Fruit fly (Drosophila melanogaster) whole organism, embryonic: ENCODE measurements around the gene Nct.
A peak's percentile ranks its signal among the peaks of the same experiment; 100 is the strongest.

Experiments
- Blimp-1 ChIP-seq: fragments of 200-800 bp; sonication (Bioruptor generic); optimal IDR thresholded peaks from 3 replicates; lab custom pipeline; 2018; ENCODE audit warnings: missing biosample characterization, missing genetic modification characterization, mild to moderate bottlenecking, moderate library complexity, missing genetic modification reagents
- BtbVII ChIP-seq: fragments of 200-800 bp; sonication (Bioruptor generic); optimal IDR thresholded peaks from 3 replicates; lab custom pipeline; 2017; ENCODE audit warnings: missing biosample characterization, mild to moderate bottlenecking, missing genetic modification characterization
- CG10462 ChIP-seq: fragments of 200-800 bp; sonication (Bioruptor generic); optimal IDR thresholded peaks from 2 replicates; lab custom pipeline; 2016; ENCODE audit warnings: missing biosample characterization, missing genetic modification characterization
- CG11504 ChIP-seq: fragments of 200-800 bp; sonication (Bioruptor generic); optimal IDR thresholded peaks from 3 replicates; lab custom pipeline; 2019; ENCODE audit warnings: missing biosample characterization, mild to moderate bottlenecking, missing genetic modification characterization, moderate library complexity
- CG11696 ChIP-seq: fragments of 200-800 bp; sonication (Bioruptor generic); IDR thresholded peaks from 2 replicates; pipeline ENCODE4 v1.3.6; 2022; ENCODE audit warnings: missing biosample characterization, missing genetic modification characterization
- CG12391 ChIP-seq: fragments of 200-800 bp; sonication (Bioruptor generic); optimal IDR thresholded peaks from 3 replicates; lab custom pipeline; 2018; ENCODE audit warnings: missing biosample characterization, mild to moderate bottlenecking, missing genetic modification characterization, moderate library complexity
- CG13775 ChIP-seq: fragments of 200-800 bp; sonication (Bioruptor generic); optimal IDR thresholded peaks from 3 replicates; lab custom pipeline; 2017; ENCODE audit warnings: missing biosample characterization, mild to moderate bottlenecking, missing genetic modification characterization
- CG15011 ChIP-seq: fragments of 200-800 bp; sonication (Bioruptor generic); optimal IDR thresholded peaks from 3 replicates; lab custom pipeline; 2018; ENCODE audit warnings: missing biosample characterization, mild to moderate bottlenecking, missing genetic modification characterization
- CG15601 ChIP-seq: fragments of 200-800 bp; sonication (Bioruptor generic); optimal IDR thresholded peaks from 3 replicates; lab custom pipeline; 2019; ENCODE audit warnings: missing biosample characterization, mild to moderate bottlenecking, missing genetic modification characterization, moderate library complexity
- CG17328 ChIP-seq: fragments of 200-800 bp; sonication (Bioruptor generic); IDR thresholded peaks from 2 replicates; pipeline ENCODE4 v1.3.6; 2022; ENCODE audit warnings: missing biosample characterization, missing genetic modification characterization
- CG2875 ChIP-seq: fragments of 200-800 bp; sonication (Bioruptor generic); optimal IDR thresholded peaks from 2 replicates; lab custom pipeline; 2017; ENCODE audit warnings: missing biosample characterization, mild to moderate bottlenecking, missing genetic modification characterization, missing genetic modification reagents
- CG31388 ChIP-seq: fragments of 200-800 bp; sonication (Bioruptor generic); optimal IDR thresholded peaks from 2 replicates; lab custom pipeline; 2016; ENCODE audit warnings: missing biosample characterization, missing genetic modification characterization
- CG3163 ChIP-seq: fragments of 200-800 bp; sonication (Bioruptor generic); optimal IDR thresholded peaks from 3 replicates; lab custom pipeline; 2016; ENCODE audit warnings: missing biosample characterization, missing genetic modification characterization
- CG33557 ChIP-seq: fragments of 200-800 bp; sonication (Bioruptor generic); optimal IDR thresholded peaks from 2 replicates; lab custom pipeline; 2019; ENCODE audit warnings: missing biosample characterization, mild to moderate bottlenecking, missing genetic modification characterization, moderate library complexity
- CG34376 ChIP-seq: fragments of 200-800 bp; sonication (Bioruptor generic); optimal IDR thresholded peaks from 2 replicates; lab custom pipeline; 2018; ENCODE audit warnings: missing biosample characterization, mild to moderate bottlenecking, missing genetic modification characterization
- CG4424 ChIP-seq: fragments of 200-800 bp; sonication (Bioruptor generic); optimal IDR thresholded peaks from 3 replicates; lab custom pipeline; 2016; ENCODE audit warnings: missing biosample characterization, missing genetic modification characterization
- CG6791 ChIP-seq: fragments of 200-800 bp; sonication (Bioruptor generic); IDR thresholded peaks from 3 replicates; pipeline ENCODE4 v1.3.6; 2022; ENCODE audit warnings: missing biosample characterization, missing genetic modification characterization; ENCODE audit not compliant: partially characterized antibody
- CG7987 ChIP-seq: fragments of 200-800 bp; sonication (Bioruptor generic); optimal IDR thresholded peaks from 2 replicates; lab custom pipeline; 2018; ENCODE audit warnings: missing biosample characterization, mild to moderate bottlenecking, missing genetic modification characterization, moderate library complexity
- CG8924 ChIP-seq: fragments of 200-800 bp; optimal IDR thresholded peaks from 3 replicates; lab custom pipeline; 2019; ENCODE audit warnings: missing biosample characterization, mild to moderate bottlenecking, missing genetic modification characterization, moderate library complexity
- D ChIP-seq, 2 experiments: fragments of 200-800 bp in 1 of 2; fragments of >200 bp in 1 of 2; sonication (Bioruptor generic) in 1 of 2; optimal IDR thresholded peaks; 2 replicates in 1 of 2; 3 replicates in 1 of 2; lab custom pipeline; 2017; ENCODE audit warnings: mild to moderate bottlenecking in 1 of 2, missing biosample characterization in 1 of 2, missing genetic modification characterization in 1 of 2, missing genetic modification reagents in 1 of 2
- H15 ChIP-seq: fragments of 200-800 bp; sonication (Bioruptor generic); IDR thresholded peaks from 3 replicates; pipeline ENCODE4 v1.3.6; 2022; ENCODE audit warnings: missing biosample characterization, missing genetic modification characterization
- HLH4C ChIP-seq: fragments of 200-800 bp; sonication (Bioruptor generic); IDR thresholded peaks from 3 replicates; pipeline ENCODE4 v1.3.6; 2022; ENCODE audit warnings: missing biosample characterization, missing genetic modification characterization; ENCODE audit not compliant: partially characterized antibody
- HmgD ChIP-seq: fragments of 200-800 bp; sonication (Bioruptor generic); optimal IDR thresholded peaks from 3 replicates; lab custom pipeline; 2016; ENCODE audit warnings: missing biosample characterization, missing genetic modification characterization
- Hmr ChIP-seq: fragments of 200-800 bp; sonication (Bioruptor generic); optimal IDR thresholded peaks from 3 replicates; lab custom pipeline; 2017; ENCODE audit warnings: mild to moderate bottlenecking, missing biosample characterization, missing genetic modification reagents, missing genetic modification characterization
- Hr3 ChIP-seq: fragments of 200-800 bp; sonication (Bioruptor generic); optimal IDR thresholded peaks from 3 replicates; lab custom pipeline; 2016; ENCODE audit warnings: missing biosample characterization, missing genetic modification characterization
- Neu2 ChIP-seq: fragments of 200-800 bp; sonication (Bioruptor generic); optimal IDR thresholded peaks from 3 replicates; lab custom pipeline; 2016; ENCODE audit warnings: missing biosample characterization, missing genetic modification characterization, borderline replicate concordance
- Nf-YB ChIP-seq: fragments of 200-800 bp; sonication (Bioruptor generic); optimal IDR thresholded peaks from 3 replicates; lab custom pipeline; 2019; ENCODE audit warnings: missing biosample characterization, mild to moderate bottlenecking, missing genetic modification characterization, moderate library complexity
- Ptx1 ChIP-seq: fragments of 200-800 bp; sonication (Bioruptor generic); IDR thresholded peaks from 2 replicates; pipeline ENCODE4 v1.3.6; 2022; ENCODE audit warnings: missing biosample characterization, missing genetic modification characterization
- Ravus ChIP-seq: fragments of 200-800 bp; sonication (Bioruptor generic); IDR thresholded peaks from 2 replicates; pipeline ENCODE4 v1.3.6; 2022; ENCODE audit warnings: missing biosample characterization, missing genetic modification characterization
- ara ChIP-seq: fragments of 200-800 bp; sonication (Bioruptor generic); IDR thresholded peaks from 2 replicates; pipeline ENCODE4 v1.3.6; 2022; ENCODE audit warnings: missing biosample characterization, missing genetic modification characterization
- ash1 ChIP-seq: fragments of 200-800 bp; sonication (Bioruptor generic); optimal IDR thresholded peaks from 2 replicates; lab custom pipeline; 2018; ENCODE audit warnings: missing biosample characterization, mild to moderate bottlenecking, missing genetic modification characterization
- bcd ChIP-seq: fragments of 200-800 bp; sonication (Bioruptor generic); optimal IDR thresholded peaks from 2 replicates; lab custom pipeline; 2017; ENCODE audit warnings: missing biosample characterization, mild to moderate bottlenecking, missing genetic modification characterization
- exex ChIP-seq: fragments of 200-800 bp; sonication (Bioruptor generic); optimal IDR thresholded peaks from 4 replicates; lab custom pipeline; 2018; ENCODE audit warnings: missing biosample characterization, mild to moderate bottlenecking, missing genetic modification characterization, moderate library complexity
- ftz-f1 ChIP-seq: fragments of 200-800 bp; sonication (Bioruptor generic); optimal IDR thresholded peaks from 2 replicates; lab custom pipeline; 2016; ENCODE audit warnings: missing biosample characterization, missing genetic modification characterization
- gcm2 ChIP-seq: fragments of 200-800 bp; sonication (Bioruptor generic); optimal IDR thresholded peaks from 2 replicates; lab custom pipeline; 2016; ENCODE audit warnings: missing biosample characterization, missing genetic modification characterization
- gem ChIP-seq: fragments of 200-800 bp; sonication (Bioruptor generic); optimal IDR thresholded peaks from 2 replicates; lab custom pipeline; 2019; ENCODE audit warnings: missing biosample characterization, mild to moderate bottlenecking, missing genetic modification characterization, moderate library complexity
- gfzf ChIP-seq: fragments of 200-800 bp; sonication (Bioruptor generic); optimal IDR thresholded peaks from 2 replicates; lab custom pipeline; 2016; ENCODE audit warnings: missing biosample characterization, mild to moderate bottlenecking, missing genetic modification characterization, moderate library complexity
- hth ChIP-seq: fragments of >200 bp; optimal IDR thresholded peaks from 2 replicates; lab custom pipeline; 2017; ENCODE audit warnings: inconsistent platforms
- ken ChIP-seq: fragments of 200-800 bp; sonication (Bioruptor generic); IDR thresholded peaks from 3 replicates; pipeline ENCODE4 v1.3.6; 2022; ENCODE audit warnings: missing biosample characterization, missing genetic modification characterization
- kni ChIP-seq: fragments of 200-800 bp; sonication (Bioruptor generic); optimal IDR thresholded peaks from 3 replicates; lab custom pipeline; 2017; ENCODE audit warnings: mild to moderate bottlenecking, missing biosample characterization, missing genetic modification reagents, missing genetic modification characterization
- luna ChIP-seq: fragments of 200-800 bp; sonication (Bioruptor generic); optimal IDR thresholded peaks from 2 replicates; lab custom pipeline; 2016; ENCODE audit warnings: missing biosample characterization, missing genetic modification characterization
- pum ChIP-seq: fragments of 200-800 bp; sonication (Bioruptor generic); optimal IDR thresholded peaks from 2 replicates; lab custom pipeline; 2016; ENCODE audit warnings: missing biosample characterization, missing genetic modification characterization
- row ChIP-seq: fragments of 200-800 bp; sonication (Bioruptor generic); IDR thresholded peaks from 3 replicates; pipeline ENCODE4 v1.3.6; 2022; ENCODE audit warnings: missing biosample characterization, missing genetic modification characterization
- run ChIP-seq: fragments of 200-800 bp; sonication (Bioruptor generic); optimal IDR thresholded peaks from 3 replicates; lab custom pipeline; 2018; ENCODE audit warnings: missing biosample characterization, mild to moderate bottlenecking, missing genetic modification characterization
- sd ChIP-seq: fragments of 200-800 bp; sonication (Bioruptor generic); optimal IDR thresholded peaks from 3 replicates; lab custom pipeline; 2018; ENCODE audit warnings: missing biosample characterization, mild to moderate bottlenecking, missing genetic modification characterization, moderate library complexity
- sr ChIP-seq: fragments of 200-800 bp; sonication (Bioruptor generic); IDR thresholded peaks from 3 replicates; pipeline ENCODE4 v1.3.6; 2022; ENCODE audit warnings: missing biosample characterization, missing genetic modification characterization
- ssp ChIP-seq: fragments of 200-800 bp; sonication (Bioruptor generic); IDR thresholded peaks from 2 replicates; pipeline ENCODE4 v1.3.6; 2022; ENCODE audit warnings: missing biosample characterization, missing genetic modification characterization
- tna ChIP-seq: fragments of 200-800 bp; sonication (Bioruptor generic); IDR thresholded peaks from 2 replicates; pipeline ENCODE4 v1.3.6; 2022; ENCODE audit warnings: missing biosample characterization, missing genetic modification characterization; ENCODE audit not compliant: partially characterized antibody
- zen ChIP-seq: fragments of 200-800 bp; sonication (Bioruptor generic); optimal IDR thresholded peaks from 3 replicates; lab custom pipeline; 2018; ENCODE audit warnings: missing biosample characterization, mild to moderate bottlenecking, missing genetic modification characterization, moderate library complexity

Nct gene

dm6 chr3R:24809576-24810279 is 41.7 kb upstream of the Nct start (continued):
- TF ChIP-seq Hr3 (GFP tag; lab: Kevin White, UChicago) (no peak), kni (GFP tag; lab: Kevin White, UChicago) (peak; percentile 62), CG12391 (tag; lab: Kevin White, UChicago) (no peak), CG7987 (GFP tag; lab: Kevin White, UChicago) (peak; percentile 71), BtbVII (GFP tag; lab: Kevin White, UChicago) (peak; percentile 82), CG15601 (tag; lab: Kevin White, UChicago) (no peak), CG15011 (GFP tag; lab: Kevin White, UChicago) (peak; percentile 59), CG8924 (peak; percentile 16), gfzf (no peak), ara (GFP tag; lab: Robert Waterston, UW) (no peak), sr (peak; percentile 29; the same call in 1 of the 3 replicates), CG10462 (GFP tag; lab: Kevin White, UChicago) (no peak), Ptx1 (GFP tag; lab: Robert Waterston, UW) (no peak), luna (GFP tag; lab: Kevin White, UChicago) (no peak), pum (GFP tag; lab: Kevin White, UChicago) (no peak), run (tag; lab: Kevin White, UChicago) (peak; percentile 52), CG13775 (no peak), CG33557 (GFP tag; lab: Kevin White, UChicago) (peak; percentile 65), bcd (GFP tag; lab: Kevin White, UChicago) (no peak), D (optimal IDR thresholded peaks at IDR 0.05; lab: Kevin White, UChicago) (no peak), D (GFP tag; optimal IDR thresholded peaks at IDR 0.05; lab: Kevin White, UChicago) (peak; percentile 39), CG4424 (GFP tag; lab: Kevin White, UChicago) (no peak), ken (GFP tag; lab: Robert Waterston, UW) (no peak), CG17328 (GFP tag; lab: Robert Waterston, UW) (no peak), CG2875 (GFP tag; lab: Kevin White, UChicago) (peak; percentile 70), HmgD (GFP tag; lab: Kevin White, UChicago) (no peak), CG34376 (GFP tag; lab: Kevin White, UChicago) (peak; percentile 83), Hmr (GFP tag; lab: Kevin White, UChicago) (no peak), zen (tag; lab: Kevin White, UChicago) (no peak), HLH4C (GFP tag; lab: Robert Waterston, UW) (no peak), Blimp-1 (GFP tag; lab: Kevin White, UChicago) (no peak), Ravus (GFP tag; lab: Robert Waterston, UW) (no peak), sd (tag; lab: Kevin White, UChicago) (peak; percentile 17), CG6791 (no peak), ftz-f1 (no peak), gcm2 (GFP tag; lab: Kevin White, UChicago) (no peak), H15 (GFP tag; lab: Robert Waterston, UW) (no peak), ssp (GFP tag; lab: Robert Waterston, UW) (no peak), Nf-YB (GFP tag; lab: Kevin White, UChicago) (peak; percentile 35), CG11696 (no peak), ash1 (GFP tag; lab: Kevin White, UChicago) (no peak), row (GFP tag; lab: Robert Waterston, UW) (0 out of 3 replicates have a peak, but pooled peaks have one; percentile 7), CG3163 (GFP tag; lab: Kevin White, UChicago) (no peak), Neu2 (no peak), CG31388 (GFP tag; lab: Kevin White, UChicago) (no peak), hth (lab: Kevin White, UChicago) (no peak), exex (tag; lab: Kevin White, UChicago) (peak; percentile 90), gem (no peak), tna (no peak), CG11504 (no peak)
